Worm (Caenorhabditis elegans) whole organism, L1 larva: Measurements from ENCODE around the gene Y73F8A.27.
A peak's percentile ranks its signal among the peaks of the same experiment; 100 is the strongest.

Experiments
- C04F5.9 ChIP-seq: sonication (generic microtip); optimal IDR thresholded peaks from 2 replicates; lab custom pipeline; 2016; ENCODE audit warnings: missing genetic modification characterization, missing compliant biosample characterization
- F16B12.6 ChIP-seq: fragments of 150-350 bp; optimal IDR thresholded peaks from 2 replicates; lab custom pipeline; 2014; ENCODE audit warnings: missing biosample characterization, missing genetic modification characterization
- Y116A8C.19 ChIP-seq: sonication (generic microtip); optimal IDR thresholded peaks from 2 replicates; lab custom pipeline; 2016; ENCODE audit warnings: missing compliant biosample characterization, missing genetic modification characterization, borderline replicate concordance
- aha-1 ChIP-seq: fragments of 150-350 bp; optimal IDR thresholded peaks from 2 replicates; lab custom pipeline; 2014; ENCODE audit warnings: missing biosample characterization, missing genetic modification characterization
- alr-1 ChIP-seq: fragments of 200-800 bp; sonication (Bioruptor generic); optimal IDR thresholded peaks from 2 replicates; lab custom pipeline; 2018; ENCODE audit warnings: borderline replicate concordance, mild to moderate bottlenecking, missing genetic modification characterization, missing compliant biosample characterization
- ama-1 ChIP-seq: fragments of 150-350 bp; optimal IDR thresholded peaks from 2 replicates; lab custom pipeline; 2014
- blmp-1 ChIP-seq: fragments of 150-350 bp; optimal IDR thresholded peaks from 2 replicates; lab custom pipeline; 2014; ENCODE audit warnings: missing biosample characterization, missing genetic modification characterization
- ceh-90 ChIP-seq: sonication (generic microtip); optimal IDR thresholded peaks from 2 replicates; lab custom pipeline; 2016; ENCODE audit warnings: missing genetic modification characterization, missing compliant biosample characterization
- ces-1 ChIP-seq: fragments of 150-350 bp; optimal IDR thresholded peaks from 2 replicates; lab custom pipeline; 2014; ENCODE audit warnings: missing biosample characterization, missing genetic modification reagents, missing genetic modification characterization
- efl-1 ChIP-seq, 4 experiments: fragments of 150-350 bp; optimal IDR thresholded peaks in 3 of 4; peaks in 1 of 4; 1 replicate in 1 of 4; 2 replicates in 3 of 4; lab custom pipeline; 2014; ENCODE audit warnings: missing biosample characterization in 2 of 4, missing genetic modification characterization in 2 of 4, missing genetic modification reagents in 2 of 4
- efl-3 ChIP-seq: fragments of 200-800 bp; sonication (Bioruptor generic); optimal IDR thresholded peaks from 2 replicates; lab custom pipeline; 2018; ENCODE audit warnings: mild to moderate bottlenecking, missing genetic modification characterization, missing compliant biosample characterization
- egl-13 ChIP-seq: sonication (generic microtip); optimal IDR thresholded peaks from 2 replicates; lab custom pipeline; 2016; ENCODE audit warnings: missing genotype, missing genetic modification reagents, missing genetic modification characterization, missing compliant biosample characterization
- elt-2 ChIP-seq: sonication (generic microtip); optimal IDR thresholded peaks from 2 replicates; lab custom pipeline; 2016; ENCODE audit warnings: missing genetic modification characterization, mild to moderate bottlenecking, inconsistent platforms, missing compliant biosample characterization, missing genetic modification reagents
- elt-3 ChIP-seq, 6 experiments: fragments of 150-350 bp in 1 of 6; sonication (generic microtip); optimal IDR thresholded peaks; 2 replicates each; lab custom pipeline; 2017 to 2018; ENCODE audit warnings: missing biosample characterization in 6 of 6, missing genetic modification characterization in 6 of 6, inconsistent platforms in 1 of 6
- ets-5 ChIP-seq: fragments of 200-800 bp; sonication (Bioruptor generic); IDR thresholded peaks from 2 replicates; pipeline ENCODE4 v1.3.6; 2022; ENCODE audit warnings: missing genetic modification characterization, missing compliant biosample characterization
- fkh-10 ChIP-seq: sonication (generic microtip); optimal IDR thresholded peaks from 2 replicates; lab custom pipeline; 2017; ENCODE audit warnings: missing biosample characterization, missing genetic modification reagents, missing genetic modification characterization
- fkh-4 ChIP-seq: sonication (generic microtip); optimal IDR thresholded peaks from 2 replicates; lab custom pipeline; 2016; ENCODE audit warnings: missing compliant biosample characterization, missing genetic modification characterization, borderline replicate concordance
- fkh-8 ChIP-seq: sonication (generic microtip); optimal IDR thresholded peaks from 2 replicates; lab custom pipeline; 2016; ENCODE audit warnings: mild to moderate bottlenecking, missing genetic modification characterization, missing compliant biosample characterization
- grh-1 ChIP-seq: fragments of 200-800 bp; sonication (Bioruptor generic); IDR thresholded peaks from 2 replicates; pipeline ENCODE4 v1.3.6; 2022; ENCODE audit warnings: missing genetic modification reagents, missing genetic modification characterization, missing compliant biosample characterization
- hlh-4 ChIP-seq: sonication (generic microtip); optimal IDR thresholded peaks from 2 replicates; lab custom pipeline; 2016; ENCODE audit warnings: mild to moderate bottlenecking, missing genetic modification characterization, missing compliant biosample characterization
- irx-1 ChIP-seq: sonication (generic microtip); optimal IDR thresholded peaks from 2 replicates; lab custom pipeline; 2016; ENCODE audit warnings: missing genetic modification characterization, missing compliant biosample characterization
- jun-1 ChIP-seq: fragments of 150-350 bp; optimal IDR thresholded peaks from 2 replicates; lab custom pipeline; 2014; ENCODE audit warnings: missing biosample characterization, missing genetic modification reagents, missing genetic modification characterization
- lin-14 ChIP-seq: fragments of 200-800 bp; sonication (Bioruptor generic); optimal IDR thresholded peaks from 2 replicates; lab custom pipeline; 2018; ENCODE audit warnings: mild to moderate bottlenecking, missing genetic modification characterization, moderate library complexity, missing compliant biosample characterization
- lin-35 ChIP-seq, 2 experiments: fragments of 150-350 bp; optimal IDR thresholded peaks; 2 replicates each; lab custom pipeline; 2014; ENCODE audit warnings: missing biosample characterization in 2 of 2, missing genetic modification characterization in 2 of 2, missing genetic modification reagents in 2 of 2
- lin-39 ChIP-seq: fragments of 150-350 bp; optimal IDR thresholded peaks from 2 replicates; lab custom pipeline; 2014; ENCODE audit warnings: missing biosample characterization, missing genetic modification reagents, missing genetic modification characterization
- lir-3 ChIP-seq: sonication (generic microtip); optimal IDR thresholded peaks from 2 replicates; lab custom pipeline; 2016; ENCODE audit warnings: mild to moderate bottlenecking, missing genetic modification characterization, moderate library complexity, missing compliant biosample characterization; ENCODE audit not compliant: poor library complexity
- mab-9 ChIP-seq: fragments of 200-800 bp; sonication (Bioruptor generic); IDR thresholded peaks from 2 replicates; pipeline ENCODE4 v1.3.6; 2022; ENCODE audit warnings: missing genetic modification reagents, missing genetic modification characterization, missing compliant biosample characterization
- mef-2 ChIP-seq: fragments of 150-350 bp; optimal IDR thresholded peaks from 2 replicates; lab custom pipeline; 2014; ENCODE audit warnings: missing biosample characterization, missing genetic modification characterization
- mep-1 ChIP-seq: fragments of 150-350 bp; optimal IDR thresholded peaks from 2 replicates; lab custom pipeline; 2014; ENCODE audit warnings: missing biosample characterization, missing genetic modification characterization
- nhr-19 ChIP-seq: fragments of 200-800 bp; sonication (Bioruptor generic); conservative IDR thresholded peaks from 2 replicates; pipeline ENCODE4 v1.3.6; 2022; ENCODE audit warnings: missing genetic modification characterization, missing compliant biosample characterization
- nhr-20 ChIP-seq: sonication (generic microtip); optimal IDR thresholded peaks from 2 replicates; lab custom pipeline; 2016; ENCODE audit warnings: mild to moderate bottlenecking, missing genetic modification characterization, missing compliant biosample characterization
- nhr-237 ChIP-seq: fragments of 150-350 bp; optimal IDR thresholded peaks from 2 replicates; lab custom pipeline; 2014; ENCODE audit warnings: missing biosample characterization, missing genetic modification characterization
- nhr-47 ChIP-seq: sonication (generic microtip); optimal IDR thresholded peaks from 2 replicates; lab custom pipeline; 2016; ENCODE audit warnings: mild to moderate bottlenecking, missing genetic modification characterization, moderate library complexity, missing compliant biosample characterization
- nhr-71 ChIP-seq: sonication (generic microtip); optimal IDR thresholded peaks from 2 replicates; lab custom pipeline; 2016; ENCODE audit warnings: mild to moderate bottlenecking, missing genetic modification characterization, moderate library complexity, missing compliant biosample characterization
- nhr-77 ChIP-seq: fragments of 150-350 bp; optimal IDR thresholded peaks from 2 replicates; lab custom pipeline; 2014; ENCODE audit warnings: missing biosample characterization, missing genetic modification characterization
- nhr-85 ChIP-seq: sonication (generic microtip); peaks from one replicate; lab custom pipeline; 2016; ENCODE audit warnings: missing genetic modification characterization, inconsistent platforms, missing compliant biosample characterization
- pax-3 ChIP-seq: fragments of 200-800 bp; sonication (Bioruptor generic); optimal IDR thresholded peaks from 2 replicates; lab custom pipeline; 2018; ENCODE audit warnings: mild to moderate bottlenecking, missing genetic modification characterization, moderate library complexity, missing compliant biosample characterization
- pqm-1 ChIP-seq: sonication (generic microtip); optimal IDR thresholded peaks from 3 replicates; lab custom pipeline; 2017; ENCODE audit warnings: missing biosample characterization, missing genetic modification characterization
- skn-1 ChIP-seq: fragments of 150-350 bp; optimal IDR thresholded peaks from 2 replicates; lab custom pipeline; 2014; ENCODE audit warnings: missing biosample characterization, missing genetic modification characterization
- snu-23 ChIP-seq: sonication (generic microtip); optimal IDR thresholded peaks from 2 replicates; lab custom pipeline; 2016; ENCODE audit warnings: missing genetic modification characterization, missing compliant biosample characterization
- sox-4 ChIP-seq: sonication (generic microtip); optimal IDR thresholded peaks from 2 replicates; lab custom pipeline; 2016; ENCODE audit warnings: missing genetic modification characterization, missing compliant biosample characterization
- sup-37 ChIP-seq: fragments of 200-800 bp; sonication (Bioruptor generic); optimal IDR thresholded peaks from 2 replicates; lab custom pipeline; 2018; ENCODE audit warnings: mild to moderate bottlenecking, missing genetic modification characterization, missing compliant biosample characterization
- swsn-7 ChIP-seq: sonication (generic microtip); optimal IDR thresholded peaks from 2 replicates; lab custom pipeline; 2016; ENCODE audit warnings: missing genetic modification characterization, missing compliant biosample characterization
- tbx-2 ChIP-seq: sonication (generic microtip); optimal IDR thresholded peaks from 2 replicates; lab custom pipeline; 2016; ENCODE audit warnings: missing genetic modification characterization, missing compliant biosample characterization
- tlp-1 ChIP-seq: fragments of 150-350 bp; optimal IDR thresholded peaks from 2 replicates; lab custom pipeline; 2014; ENCODE audit warnings: missing biosample characterization, missing genetic modification characterization
- unc-130 ChIP-seq: fragments of 150-350 bp; optimal IDR thresholded peaks from 2 replicates; lab custom pipeline; 2017; ENCODE audit warnings: missing biosample characterization, missing genetic modification characterization, inconsistent platforms
- unc-62 ChIP-seq: fragments of 150-350 bp; optimal IDR thresholded peaks from 2 replicates; lab custom pipeline; 2014; ENCODE audit warnings: missing biosample characterization, missing genetic modification reagents, missing genetic modification characterization
- vab-15 ChIP-seq: sonication (generic microtip); optimal IDR thresholded peaks from 2 replicates; lab custom pipeline; 2017; ENCODE audit warnings: missing genotype, mild to moderate bottlenecking, missing genetic modification characterization, missing compliant biosample characterization
- xbp-1 ChIP-seq: sonication (generic microtip); optimal IDR thresholded peaks from 2 replicates; lab custom pipeline; 2016; ENCODE audit warnings: missing genetic modification characterization, missing compliant biosample characterization
- zag-1 ChIP-seq: fragments of 150-350 bp; optimal IDR thresholded peaks from 2 replicates; lab custom pipeline; 2014; ENCODE audit warnings: missing biosample characterization, missing genetic modification characterization
- zip-4 ChIP-seq: fragments of 200-800 bp; sonication (Bioruptor generic); optimal IDR thresholded peaks from 2 replicates; lab custom pipeline; 2018; ENCODE audit warnings: mild to moderate bottlenecking, missing genetic modification characterization, moderate library complexity, missing compliant biosample characterization
- ztf-11 ChIP-seq, 2 experiments: sonication (generic microtip); optimal IDR thresholded peaks; 2 replicates each; lab custom pipeline; 2016 to 2017; ENCODE audit warnings: missing genetic modification characterization in 2 of 2, missing biosample characterization in 1 of 2, missing compliant biosample characterization in 1 of 2
- ztf-4 ChIP-seq: fragments of 150-350 bp; optimal IDR thresholded peaks from 2 replicates; lab custom pipeline; 2014; ENCODE audit warnings: missing biosample characterization, missing genetic modification characterization

Gene Y73F8A.27

ce11 chrIV:15472387-15472859 is at the start of gene Y73F8A.27:
Y73F8A.27 (plus strand) TSS chrIV:15472809.
- TF ChIP-seq tbx-2 (peak; percentile 95), skn-1 (tag; lab: Kevin White, UChicago) (peak; percentile 94), lin-14 (GFP tag; lab: Kevin White, UChicago) (peak; percentile 95), nhr-85 (tag; lab: Kevin White, UChicago) (peak; percentile 91), ama-1 (no peak), sup-37 (peak; percentile 67), alr-1 (tag; lab: Kevin White, UChicago) (no peak), lin-35 (GFP tag; optimal IDR thresholded peaks at IDR 0.05; lab: Kevin White, UChicago) (peak; percentile 82 to 91), efl-1 (optimal IDR thresholded peaks at IDR 0.05; lab: Kevin White, UChicago) (peak; percentile 89 to 94), efl-1 (GFP tag; optimal IDR thresholded peaks at IDR 0.05 in 1 of 2; lab: Kevin White, UChicago) (peak; percentile 81 to 98), lin-39 (tag; lab: Kevin White, UChicago) (peak; percentile 93), Y116A8C.19 (no peak), nhr-71 (tag; lab: Kevin White, UChicago) (peak; percentile 97), vab-15 (tag; lab: Kevin White, UChicago) (peak; percentile 78), ces-1 (GFP tag; lab: Kevin White, UChicago) (no peak), ztf-4 (tag; lab: Kevin White, UChicago) (peak; percentile 84), lir-3 (tag; lab: Kevin White, UChicago) (peak; percentile 82), egl-13 (tag; lab: Kevin White, UChicago) (peak; percentile 93), jun-1 (peak; percentile 84), unc-130 (peak; percentile 96), swsn-7 (tag; lab: Kevin White, UChicago) (peak; percentile 96), fkh-8 (tag; lab: Kevin White, UChicago) (peak; percentile 95), mef-2 (peak; percentile 51), mab-9 (GFP tag; lab: Robert Waterston, UW) (peak; percentile 83), F16B12.6 (tag; lab: Kevin White, UChicago) (peak; percentile 61), tlp-1 (tag; lab: Kevin White, UChicago) (no peak), elt-3 (tag; optimal IDR thresholded peaks at IDR 0.05; lab: Kevin White, UChicago) (peak in 4 of 6 experiments; percentile 40 to 75 (median 66)), ceh-90 (tag; lab: Kevin White, UChicago) (peak; percentile 35), blmp-1 (peak; percentile 76), ztf-11 (tag; optimal IDR thresholded peaks at IDR 0.05; lab: Kevin White, UChicago) (peak; percentile 7 to 79), sox-4 (tag; lab: Kevin White, UChicago) (peak; percentile 90), grh-1 (GFP tag; lab: Robert Waterston, UW) (peak; percentile 89), elt-2 (tag; lab: Kevin White, UChicago) (peak; percentile 81), ets-5 (GFP tag; lab: Robert Waterston, UW) (no peak), nhr-237 (tag; lab: Kevin White, UChicago) (peak; percentile 76), nhr-47 (tag; lab: Kevin White, UChicago) (peak; percentile 97), fkh-10 (GFP tag; lab: Kevin White, UChicago) (peak; percentile 80), C04F5.9 (tag; lab: Kevin White, UChicago) (peak; percentile 72), aha-1 (peak; percentile 65), nhr-19 (GFP tag; lab: Robert Waterston, UW) (peak; percentile 95), zag-1 (peak; percentile 45), efl-3 (peak; percentile 7), mep-1 (peak; percentile 97), nhr-20 (tag; lab: Kevin White, UChicago) (peak; percentile 94), fkh-4 (tag; lab: Kevin White, UChicago) (peak; percentile 4), xbp-1 (tag; lab: Kevin White, UChicago) (peak; percentile 95), pqm-1 (no peak), unc-62 (GFP tag; lab: Kevin White, UChicago) (no peak), nhr-77 (tag; lab: Kevin White, UChicago) (peak; percentile 84), pax-3 (tag; lab: Kevin White, UChicago) (peak; percentile 83), hlh-4 (tag; lab: Kevin White, UChicago) (no peak), zip-4 (GFP tag; lab: Kevin White, UChicago) (peak; percentile 78), irx-1 (tag; lab: Kevin White, UChicago) (peak; percentile 90), snu-23 (GFP tag; lab: Kevin White, UChicago) (peak; percentile 97)
